Worm (Caenorhabditis elegans) whole organism, L2 larva: Measurements from ENCODE around the gene fipr-6.

ENCODE experiments used
- C34F6.9 ChIP-seq: fragments of 150-350 bp; optimal IDR thresholded peaks from 2 replicates; lab custom pipeline; 2014; ENCODE audit warnings: missing biosample characterization, missing genetic modification characterization
- F13H6.1 ChIP-seq: sonication (generic microtip); optimal IDR thresholded peaks from 2 replicates; lab custom pipeline; 2016; ENCODE audit warnings: missing genetic modification characterization, missing compliant biosample characterization
- R02D3.7 ChIP-seq: fragments of 150-350 bp; optimal IDR thresholded peaks from 2 replicates; lab custom pipeline; 2014; ENCODE audit warnings: missing biosample characterization, missing genetic modification characterization
- Y55F3AM.14 ChIP-seq: fragments of 200-800 bp; sonication (Bioruptor generic); optimal IDR thresholded peaks from 2 replicates; lab custom pipeline; 2018; ENCODE audit warnings: mild to moderate bottlenecking, missing genetic modification characterization, missing compliant biosample characterization
- ama-1 ChIP-seq: fragments of 150-350 bp; optimal IDR thresholded peaks from 2 replicates; lab custom pipeline; 2018; ENCODE audit warnings: inconsistent platforms
- blmp-1 ChIP-seq: sonication (generic microtip); optimal IDR thresholded peaks from 2 replicates; lab custom pipeline; 2017; ENCODE audit warnings: missing genetic modification characterization, mild to moderate bottlenecking, missing compliant biosample characterization, antibody characterized with exemption, moderate library complexity; ENCODE audit not compliant: insufficient read depth
- ceh-16 ChIP-seq: fragments of 150-350 bp; optimal IDR thresholded peaks from 2 replicates; lab custom pipeline; 2014; ENCODE audit warnings: missing biosample characterization, missing genetic modification characterization
- dmd-4 ChIP-seq: sonication (generic microtip); optimal IDR thresholded peaks from 2 replicates; lab custom pipeline; 2017; ENCODE audit warnings: missing biosample characterization, missing genetic modification characterization
- egl-27 ChIP-seq: sonication (generic microtip); optimal IDR thresholded peaks from 3 replicates; lab custom pipeline; 2017; ENCODE audit warnings: missing biosample characterization, missing genetic modification reagents, missing genetic modification characterization
- elt-1 ChIP-seq: fragments of 150-350 bp; optimal IDR thresholded peaks from 2 replicates; lab custom pipeline; 2014; ENCODE audit warnings: missing biosample characterization, missing genetic modification characterization
- gmeb-1 ChIP-seq: fragments of 150-350 bp; optimal IDR thresholded peaks from 2 replicates; lab custom pipeline; 2014; ENCODE audit warnings: missing biosample characterization, missing genetic modification characterization
- lin-13 ChIP-seq: fragments of 150-350 bp; optimal IDR thresholded peaks from 2 replicates; lab custom pipeline; 2014; ENCODE audit warnings: missing biosample characterization, missing genetic modification reagents, missing genetic modification characterization
- lin-39 ChIP-seq: fragments of 150-350 bp; optimal IDR thresholded peaks from 2 replicates; lab custom pipeline; 2014; ENCODE audit warnings: missing biosample characterization, missing genetic modification reagents, missing genetic modification characterization
- lsy-2 ChIP-seq, 2 experiments: fragments of 150-350 bp in 1 of 2; sonication (generic microtip) in 1 of 2; optimal IDR thresholded peaks; 2 replicates each; lab custom pipeline; 2014 to 2017; ENCODE audit warnings: missing biosample characterization in 2 of 2, missing genetic modification characterization in 2 of 2
- mab-5 ChIP-seq: fragments of 150-350 bp; optimal IDR thresholded peaks from 2 replicates; lab custom pipeline; 2014; ENCODE audit warnings: missing biosample characterization, missing genetic modification characterization
- mdl-1 ChIP-seq, 2 experiments: fragments of 150-350 bp in 1 of 2; sonication (generic microtip) in 1 of 2; optimal IDR thresholded peaks; 2 replicates each; lab custom pipeline; 2017; ENCODE audit warnings: missing biosample characterization in 2 of 2, missing genetic modification characterization in 2 of 2
- nhr-10 ChIP-seq: sonication (generic microtip); optimal IDR thresholded peaks from 2 replicates; lab custom pipeline; 2017; ENCODE audit warnings: missing biosample characterization, missing genetic modification characterization
- nhr-11 ChIP-seq: fragments of 150-350 bp; optimal IDR thresholded peaks from 2 replicates; lab custom pipeline; 2014; ENCODE audit warnings: missing biosample characterization, missing genetic modification characterization
- nhr-12 ChIP-seq: fragments of 150-350 bp; optimal IDR thresholded peaks from 2 replicates; lab custom pipeline; 2014; ENCODE audit warnings: missing biosample characterization, missing genetic modification characterization
- nhr-129 ChIP-seq: fragments of 150-350 bp; optimal IDR thresholded peaks from 2 replicates; lab custom pipeline; 2014; ENCODE audit warnings: missing biosample characterization, missing genetic modification characterization
- nhr-21 ChIP-seq: fragments of 150-350 bp; optimal IDR thresholded peaks from 2 replicates; lab custom pipeline; 2014; ENCODE audit warnings: missing biosample characterization, missing genetic modification characterization
- nhr-23 ChIP-seq: fragments of 150-350 bp; optimal IDR thresholded peaks from 2 replicates; lab custom pipeline; 2014; ENCODE audit warnings: missing biosample characterization, missing genetic modification reagents, missing genetic modification characterization
- nhr-237 ChIP-seq: fragments of 150-350 bp; optimal IDR thresholded peaks from 2 replicates; lab custom pipeline; 2014; ENCODE audit warnings: missing biosample characterization, missing genetic modification characterization
- nhr-25 ChIP-seq: fragments of 150-350 bp; sonication (generic microtip); optimal IDR thresholded peaks from 3 replicates; lab custom pipeline; 2014; ENCODE audit warnings: missing biosample characterization, missing genetic modification characterization
- nhr-6 ChIP-seq: fragments of 150-350 bp; optimal IDR thresholded peaks from 2 replicates; lab custom pipeline; 2014; ENCODE audit warnings: missing biosample characterization, missing genetic modification characterization
- nhr-77 ChIP-seq: fragments of 150-350 bp; optimal IDR thresholded peaks from 2 replicates; lab custom pipeline; 2014; ENCODE audit warnings: missing biosample characterization, missing genetic modification characterization
- peb-1 ChIP-seq: fragments of 150-350 bp; optimal IDR thresholded peaks from 2 replicates; lab custom pipeline; 2014; ENCODE audit warnings: missing biosample characterization, missing genetic modification characterization
- sem-4 ChIP-seq: fragments of 150-350 bp; optimal IDR thresholded peaks from 2 replicates; lab custom pipeline; 2014; ENCODE audit warnings: missing biosample characterization, missing genetic modification reagents, missing genetic modification characterization
- skn-1 ChIP-seq: sonication (generic microtip); optimal IDR thresholded peaks from 2 replicates; lab custom pipeline; 2017; ENCODE audit warnings: missing biosample characterization, missing genetic modification characterization
- sma-3 ChIP-seq: sonication (generic microtip); optimal IDR thresholded peaks from 2 replicates; lab custom pipeline; 2016; ENCODE audit warnings: missing genetic modification reagents, missing genetic modification characterization, missing compliant biosample characterization
- sma-9 ChIP-seq, 2 experiments: fragments of 150-350 bp in 1 of 2; sonication (generic microtip) in 1 of 2; optimal IDR thresholded peaks; 2 replicates each; lab custom pipeline; 2014 to 2016; ENCODE audit warnings: missing genetic modification characterization in 2 of 2, mild to moderate bottlenecking in 1 of 2, missing biosample characterization in 1 of 2, missing compliant biosample characterization in 1 of 2, missing genetic modification reagents in 1 of 2, moderate library complexity in 1 of 2
- unc-39 ChIP-seq: fragments of 150-350 bp; optimal IDR thresholded peaks from 2 replicates; lab custom pipeline; 2014; ENCODE audit warnings: missing biosample characterization, missing genetic modification characterization
- unc-55 ChIP-seq: fragments of 150-350 bp; sonication (generic microtip); optimal IDR thresholded peaks from 3 replicates; lab custom pipeline; 2014; ENCODE audit warnings: missing biosample characterization, missing genetic modification reagents, missing genetic modification characterization
- unc-62 ChIP-seq: fragments of 150-350 bp; optimal IDR thresholded peaks from 2 replicates; lab custom pipeline; 2014; ENCODE audit warnings: missing biosample characterization, missing genetic modification reagents, missing genetic modification characterization
- zag-1 ChIP-seq: fragments of 150-350 bp; optimal IDR thresholded peaks from 2 replicates; lab custom pipeline; 2014; ENCODE audit warnings: missing biosample characterization, missing genetic modification characterization
- ztf-1 ChIP-seq: fragments of 200-800 bp; sonication (Bioruptor generic); conservative IDR thresholded peaks from 2 replicates; pipeline ENCODE4 v1.3.6; 2022; ENCODE audit warnings: missing genetic modification characterization, missing compliant biosample characterization
- ztf-11 ChIP-seq: sonication (generic microtip); optimal IDR thresholded peaks from 2 replicates; lab custom pipeline; 2017; ENCODE audit warnings: missing biosample characterization, missing genetic modification characterization

fipr-6 gene

DNA sequence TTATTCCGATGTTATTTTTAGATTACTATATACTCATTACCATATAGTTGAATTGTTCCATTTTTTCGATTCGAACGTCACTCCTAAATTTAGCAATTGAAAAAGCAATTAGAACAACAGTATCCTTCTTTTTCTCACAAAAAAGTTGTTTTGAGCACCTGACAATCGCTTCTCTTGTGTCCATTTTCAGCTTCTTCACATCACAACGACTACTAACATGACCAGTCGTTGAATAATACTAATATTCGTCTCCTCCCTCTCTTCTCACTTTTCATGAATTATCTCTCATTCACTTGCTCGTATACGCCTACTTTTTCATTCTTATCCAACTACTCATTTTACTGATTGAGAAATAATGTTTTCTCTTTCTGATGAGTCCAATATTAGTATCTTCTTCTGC, 14.3 kb upstream of the fipr-6 start, which contains the start of gene ZK856.14:
TSS of gene ZK856.14 (plus strand) at position 301 of the 400 bp plus-strand sequence.
- TF ChIP-seq nhr-12 (tag; lab: Kevin White, UChicago), result no peak
- TF ChIP-seq egl-27 (tag; lab: Kevin White, UChicago), result no peak
- no peak for TF ChIP-seq zag-1 (tag; lab: Kevin White, UChicago)
- no peak for TF ChIP-seq elt-1 (tag; lab: Kevin White, UChicago)
- no peak for TF ChIP-seq nhr-11 (tag; lab: Kevin White, UChicago)
- no peak for TF ChIP-seq unc-39 (tag; lab: Kevin White, UChicago)
- no peak for TF ChIP-seq ama-1
- TF ChIP-seq unc-55 (GFP tag; lab: Kevin White, UChicago), result no peak
- TF ChIP-seq gmeb-1, result no peak
- TF ChIP-seq nhr-23 (tag; lab: Kevin White, UChicago), result no peak
- TF ChIP-seq ztf-11 (tag; lab: Kevin White, UChicago), result no peak
- TF ChIP-seq lin-13 (GFP tag; lab: Kevin White, UChicago), result no peak
- no peak for TF ChIP-seq nhr-6 (tag; lab: Kevin White, UChicago)
- TF ChIP-seq mdl-1 (tag; optimal IDR thresholded peaks at IDR 0.05; lab: Kevin White, UChicago), result no peak
- TF ChIP-seq lsy-2 (tag; optimal IDR thresholded peaks at IDR 0.05; lab: Kevin White, UChicago), result no peak
- no peak for TF ChIP-seq lin-39 (tag; lab: Kevin White, UChicago)
- no peak for TF ChIP-seq nhr-77 (tag; lab: Kevin White, UChicago)
- TF ChIP-seq R02D3.7 (tag; lab: Kevin White, UChicago), result no peak

- TF ChIP-seq sem-4, result no peak
- no peak for TF ChIP-seq unc-55 (GFP tag; lab: Kevin White, UChicago)
- no peak for TF ChIP-seq unc-39 (tag; lab: Kevin White, UChicago)
- no peak for TF ChIP-seq sma-9 (GFP tag; optimal IDR thresholded peaks at IDR 0.05; lab: Kevin White, UChicago)
- no peak for TF ChIP-seq sma-9 (tag; optimal IDR thresholded peaks at IDR 0.05; lab: Kevin White, UChicago)
- TF ChIP-seq ceh-16 (tag; lab: Kevin White, UChicago), result no peak
- TF ChIP-seq sma-3 (GFP tag; lab: Kevin White, UChicago), result no peak
- TF ChIP-seq blmp-1, result no peak
- TF ChIP-seq dmd-4 (tag; lab: Kevin White, UChicago), result no peak
- no peak for TF ChIP-seq egl-27 (tag; lab: Kevin White, UChicago)
- TF ChIP-seq R02D3.7 (tag; lab: Kevin White, UChicago), result no peak
These were observed 10.4 kb upstream of the fipr-6 start, which contains the start of gene C12D8.13 for ce11 chrV:10220605-10221004. TSS of gene C12D8.13 (minus strand) at chrV:10220705.

DNA sequence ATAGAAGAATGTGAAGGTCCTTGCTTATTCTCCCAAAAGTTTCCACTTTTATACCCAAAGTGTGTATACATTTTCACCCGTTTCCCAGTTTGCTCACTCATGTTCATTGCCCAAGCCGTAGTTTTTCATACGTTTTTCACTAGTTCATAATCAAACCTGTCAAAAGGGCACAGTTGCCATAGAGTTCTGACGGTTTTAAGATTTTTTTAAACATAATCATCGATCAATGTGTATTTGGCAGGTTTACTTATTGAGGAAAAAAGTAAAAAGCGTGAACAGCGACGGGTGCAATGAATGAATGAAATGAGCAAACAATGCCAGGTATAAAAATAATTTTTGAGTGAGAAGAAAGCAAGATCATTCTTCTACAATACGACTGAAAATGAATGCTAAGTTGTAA, 9.7 kb upstream of the fipr-6 start, which contains the start of the genes fipr-5 and fipr-9:
TSS of gene fipr-5 (minus strand) at position 101 of the 400 bp plus-strand sequence.
TSS of gene fipr-9 (plus strand) at position 346 of the 400 bp plus-strand sequence.
- no peak for TF ChIP-seq sma-9 (GFP tag; optimal IDR thresholded peaks at IDR 0.05; lab: Kevin White, UChicago)
- no peak for TF ChIP-seq sma-9 (tag; optimal IDR thresholded peaks at IDR 0.05; lab: Kevin White, UChicago)
- TF ChIP-seq peb-1 (tag; lab: Kevin White, UChicago), result no peak
- TF ChIP-seq nhr-10 (tag; lab: Kevin White, UChicago), result no peak
- TF ChIP-seq lsy-2 (tag; optimal IDR thresholded peaks at IDR 0.05; lab: Kevin White, UChicago), result no peak
- TF ChIP-seq lin-13 (GFP tag; lab: Kevin White, UChicago), result no peak
- TF ChIP-seq unc-62 (GFP tag; lab: Kevin White, UChicago), result no peak
- TF ChIP-seq nhr-237 (tag; lab: Kevin White, UChicago), result no peak
- TF ChIP-seq zag-1 (tag; lab: Kevin White, UChicago), result no peak
- TF ChIP-seq, all 48 proteins: peak for 0

ce11 chrV:10222007-10222406, 9.0 kb upstream of the fipr-6 start, which contains the start of gene C12D8.20:
TSS of gene C12D8.20 (plus strand) at chrV:10222307.
- TF ChIP-seq C34F6.9 (tag; lab: Kevin White, UChicago), result no peak
- TF ChIP-seq mdl-1 (tag; optimal IDR thresholded peaks at IDR 0.05; lab: Kevin White, UChicago), result no peak
- no peak for TF ChIP-seq nhr-6 (tag; lab: Kevin White, UChicago)
- no peak for TF ChIP-seq nhr-129 (tag; lab: Kevin White, UChicago)
- TF ChIP-seq nhr-21 (tag; lab: Kevin White, UChicago), result no peak
- TF ChIP-seq F13H6.1 (tag; lab: Kevin White, UChicago), result no peak
- TF ChIP-seq mab-5 (tag; lab: Kevin White, UChicago), result no peak
- no peak for TF ChIP-seq ztf-1
- TF ChIP-seq Y55F3AM.14 (GFP tag; lab: Kevin White, UChicago), result no peak
- no peak for TF ChIP-seq nhr-23 (tag; lab: Kevin White, UChicago)
- TF ChIP-seq nhr-25 (tag; lab: Kevin White, UChicago), result no peak
- no peak for TF ChIP-seq nhr-237 (tag; lab: Kevin White, UChicago)
- no peak for TF ChIP-seq sem-4
- TF ChIP-seq skn-1 (tag; lab: Kevin White, UChicago), result no peak
